Worm (Caenorhabditis elegans): ENCODE measurements around the gene hda-1.

hda-1 gene

DNA sequence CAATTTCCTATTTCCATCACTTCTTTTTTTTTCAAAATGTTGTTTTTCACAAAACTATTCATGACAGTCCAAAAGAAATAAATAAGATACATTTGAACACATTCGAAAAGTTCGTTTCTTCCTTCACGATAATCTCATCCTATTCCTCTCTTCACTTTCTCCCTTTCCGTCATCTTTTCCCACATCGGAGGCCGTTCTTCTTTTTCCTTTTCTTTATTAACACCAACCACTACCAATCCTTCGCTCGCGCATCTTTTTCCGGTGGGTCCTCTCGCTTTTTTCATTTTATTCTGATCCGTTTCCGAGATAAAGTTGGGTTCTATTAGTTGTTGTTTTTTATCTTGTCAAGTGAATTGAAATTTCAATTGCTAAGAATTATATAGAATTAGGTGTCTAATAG is 29.7 kb upstream of the hda-1 start:
- TF ChIP-seq flt-1 (GFP tag; IDR thresholded peaks at IDR 0.05): no peak
- no peak for TF ChIP-seq cog-1 (tag; optimal IDR thresholded peaks at IDR 0.05)
- TF ChIP-seq ref-1 (GFP tag; conservative IDR thresholded peaks at IDR 0.05): no peak
- TF ChIP-seq med-1 (GFP tag; optimal IDR thresholded peaks at IDR 0.05; ENCODE audit: insufficient read depth): no peak
- no peak for TF ChIP-seq ztf-29 (GFP tag; IDR thresholded peaks at IDR 0.05)
- no peak for TF ChIP-seq klf-2 (GFP tag; conservative IDR thresholded peaks at IDR 0.05)
- TF ChIP-seq T22C8.4 (GFP tag; IDR thresholded peaks at IDR 0.05): no peak
- TF ChIP-seq ztf-23 (GFP tag; IDR thresholded peaks at IDR 0.05): no peak
- no peak for TF ChIP-seq tab-1 (GFP tag; IDR thresholded peaks at IDR 0.05)

DNA sequence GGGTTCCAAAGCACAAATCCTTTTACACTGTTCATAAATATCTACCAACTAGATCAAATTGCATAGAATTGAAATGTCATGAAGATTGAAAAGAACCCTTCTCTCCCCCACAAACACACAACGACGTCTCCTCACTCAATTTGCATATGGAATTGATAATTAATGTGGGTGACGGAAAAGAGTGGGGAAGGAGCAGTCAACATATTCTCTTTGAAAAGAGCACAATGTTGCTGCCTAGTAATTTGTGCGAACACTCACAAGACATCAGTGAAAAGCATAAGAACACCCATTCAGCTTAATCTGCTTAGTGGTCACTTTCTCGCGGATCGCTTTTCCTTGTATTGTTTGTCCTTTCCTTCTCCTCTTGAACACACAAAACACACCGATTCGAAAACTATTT is 28.7 kb upstream of the hda-1 start:
- no peak for TF ChIP-seq T22C8.4 (GFP tag; IDR thresholded peaks at IDR 0.05)
- no peak for TF ChIP-seq ztf-29 (GFP tag; IDR thresholded peaks at IDR 0.05)
- TF ChIP-seq ref-1 (GFP tag; conservative IDR thresholded peaks at IDR 0.05): no peak
- TF ChIP-seq klf-2 (GFP tag; conservative IDR thresholded peaks at IDR 0.05): no peak
- no peak for TF ChIP-seq cog-1 (tag; optimal IDR thresholded peaks at IDR 0.05)
- TF ChIP-seq flt-1 (GFP tag; IDR thresholded peaks at IDR 0.05): no peak
- no peak for TF ChIP-seq med-1 (GFP tag; optimal IDR thresholded peaks at IDR 0.05; ENCODE audit: insufficient read depth)
- TF ChIP-seq ztf-23 (GFP tag; IDR thresholded peaks at IDR 0.05): no peak
- no peak for TF ChIP-seq tab-1 (GFP tag; IDR thresholded peaks at IDR 0.05)

DNA sequence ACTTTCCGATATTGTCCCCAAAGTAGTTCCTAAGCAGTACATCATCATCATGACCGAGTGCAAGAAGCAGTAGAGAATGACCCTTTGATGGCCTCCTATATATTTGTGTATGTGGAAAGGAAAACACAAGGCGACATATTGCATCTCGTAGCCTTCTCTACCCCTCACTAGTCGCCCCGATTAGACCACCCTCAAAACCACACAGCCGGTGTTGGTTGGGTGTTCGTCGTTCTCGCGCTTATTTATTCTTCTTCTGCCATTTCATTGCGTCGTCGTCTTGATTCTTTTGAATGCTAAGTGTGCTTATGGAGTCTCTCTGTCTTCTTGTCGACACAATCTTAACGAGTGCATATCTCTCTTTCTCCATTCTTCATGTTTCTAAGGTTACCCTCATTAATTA is 27.0 kb upstream of the hda-1 start:
- TF ChIP-seq flt-1 (GFP tag; IDR thresholded peaks at IDR 0.05): peak; percentile 61; the same call in 1 of the 2 replicates
- peak; percentile 34 for TF ChIP-seq cog-1 (tag; optimal IDR thresholded peaks at IDR 0.05)
- TF ChIP-seq ztf-29 (GFP tag; IDR thresholded peaks at IDR 0.05): no peak

DNA sequence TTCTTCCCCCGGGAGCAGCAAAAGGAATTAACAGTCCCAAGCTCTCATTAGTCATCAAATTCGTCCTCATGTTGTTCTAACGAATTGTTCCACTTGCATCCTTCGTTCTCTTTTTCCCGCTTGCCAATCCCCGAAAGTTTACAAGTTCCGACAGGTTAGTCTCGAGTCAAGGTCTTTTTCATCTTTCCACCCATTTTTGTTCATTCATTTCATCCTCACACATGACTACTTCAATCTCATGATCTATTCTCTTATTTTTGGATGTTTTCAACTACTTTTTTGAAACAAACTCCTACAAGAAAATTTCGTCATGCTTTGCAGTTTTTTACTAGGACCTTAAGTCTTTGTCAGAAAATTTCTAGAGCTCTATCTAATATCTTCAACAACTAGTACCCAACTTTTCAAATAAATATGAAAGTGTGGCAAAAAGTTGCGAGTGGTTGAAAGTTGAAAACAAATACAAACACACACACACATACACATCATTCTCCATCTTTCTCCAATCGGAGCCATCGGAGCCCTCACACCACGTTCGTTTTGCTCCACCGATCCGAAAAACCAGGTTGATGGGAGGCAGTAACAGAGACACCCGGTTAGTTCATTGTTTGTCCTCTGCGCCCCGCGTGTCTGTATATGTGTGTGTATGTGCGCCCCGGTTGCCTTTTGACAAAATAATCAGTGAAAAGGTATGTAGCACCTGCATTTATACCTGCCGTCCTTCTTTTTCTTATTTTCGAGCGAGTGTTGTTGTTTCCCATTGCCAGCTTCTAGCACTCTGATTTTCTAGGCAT is 25.9 kb upstream of the hda-1 start:
- TF ChIP-seq klf-2 (GFP tag; conservative IDR thresholded peaks at IDR 0.05) (no peak), tab-1 (GFP tag; IDR thresholded peaks at IDR 0.05) (no peak), flt-1 (GFP tag; IDR thresholded peaks at IDR 0.05) (no peak), med-1 (GFP tag; optimal IDR thresholded peaks at IDR 0.05; ENCODE audit: insufficient read depth) (no peak), ref-1 (GFP tag; conservative IDR thresholded peaks at IDR 0.05) (no peak), ztf-23 (GFP tag; IDR thresholded peaks at IDR 0.05) (no peak), ztf-29 (GFP tag; IDR thresholded peaks at IDR 0.05) (no peak), cog-1 (tag; optimal IDR thresholded peaks at IDR 0.05) (no peak), T22C8.4 (GFP tag; IDR thresholded peaks at IDR 0.05) (no peak)

DNA sequence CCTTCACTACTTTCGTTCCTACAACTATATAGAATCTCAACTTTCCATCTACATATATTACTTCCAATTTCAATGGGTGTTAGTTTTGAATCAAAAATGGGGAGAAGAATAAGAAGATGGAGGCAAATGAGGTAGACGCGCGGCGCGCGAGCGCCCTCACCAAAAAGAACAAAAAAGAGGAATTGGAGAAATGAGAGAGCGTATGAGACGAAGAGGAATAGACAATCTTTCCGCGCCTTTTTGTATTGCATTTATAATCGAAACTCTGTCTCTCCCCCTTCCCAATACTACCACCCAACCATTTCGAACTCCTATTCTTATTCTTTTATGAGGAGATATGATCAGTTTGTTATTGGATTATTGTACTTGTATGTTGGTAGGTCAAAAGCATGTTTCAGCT is 24.6 kb upstream of the hda-1 start:
- TF ChIP-seq med-1 (GFP tag; optimal IDR thresholded peaks at IDR 0.05; ENCODE audit: insufficient read depth) (no peak), klf-2 (GFP tag; conservative IDR thresholded peaks at IDR 0.05) (no peak), cog-1 (tag; optimal IDR thresholded peaks at IDR 0.05) (no peak), ztf-23 (GFP tag; IDR thresholded peaks at IDR 0.05) (no peak), T22C8.4 (GFP tag; IDR thresholded peaks at IDR 0.05) (no peak), ztf-29 (GFP tag; IDR thresholded peaks at IDR 0.05) (no peak), flt-1 (GFP tag; IDR thresholded peaks at IDR 0.05) (no peak), ref-1 (GFP tag; conservative IDR thresholded peaks at IDR 0.05) (no peak), tab-1 (GFP tag; IDR thresholded peaks at IDR 0.05) (no peak)

DNA sequence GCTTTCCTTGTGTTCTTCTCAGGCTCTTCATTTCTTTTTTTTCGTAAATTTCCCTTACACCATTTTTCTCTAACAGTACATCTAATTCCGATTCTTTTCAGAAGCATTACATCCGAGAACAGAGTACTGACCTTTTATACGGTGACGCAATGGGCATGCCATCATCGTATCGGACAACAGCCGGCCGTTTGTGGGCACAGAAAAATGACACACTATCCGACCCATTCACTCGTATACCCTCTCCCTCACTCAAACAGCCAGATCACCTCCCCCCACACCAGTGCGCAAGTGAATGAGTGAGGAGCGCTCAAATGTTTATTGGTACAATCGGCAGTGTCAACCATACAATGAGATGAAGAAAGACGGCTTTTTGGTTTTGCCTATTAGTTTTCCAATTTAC is 24.1 kb upstream of the hda-1 start, which contains the start of gene R02D5.24:
Gene R02D5.24 (plus strand): TSS at position 205 of the 400 bp plus-strand sequence.
- TF ChIP-seq cog-1 (tag; optimal IDR thresholded peaks at IDR 0.05): no peak
- TF ChIP-seq ref-1 (GFP tag; conservative IDR thresholded peaks at IDR 0.05): no peak
- 0 out of 2 replicates have a peak, but pooled peaks have one; percentile 15 for TF ChIP-seq flt-1 (GFP tag; IDR thresholded peaks at IDR 0.05)

DNA sequence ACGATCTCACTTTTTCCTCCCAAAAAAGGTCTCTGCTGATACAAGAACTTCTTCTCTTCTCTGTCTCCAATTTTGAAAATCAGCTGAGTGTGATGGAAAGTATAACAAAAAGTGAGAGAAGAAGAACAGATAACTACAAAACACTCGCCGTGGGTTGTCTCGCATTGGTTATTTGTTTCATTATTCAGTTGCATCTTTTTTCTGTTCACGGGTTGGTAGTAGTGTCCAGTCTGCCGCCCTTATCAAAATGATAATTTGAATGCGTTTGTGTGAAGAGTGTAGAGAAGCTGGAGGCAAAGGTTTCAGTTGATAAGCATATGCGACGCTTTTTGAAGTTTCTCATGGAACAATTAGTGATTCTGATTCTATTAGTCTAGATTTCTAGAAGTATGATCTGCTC is 22.1 kb upstream of the hda-1 start:
- no peak for TF ChIP-seq klf-2 (GFP tag; conservative IDR thresholded peaks at IDR 0.05)
- no peak for TF ChIP-seq T22C8.4 (GFP tag; IDR thresholded peaks at IDR 0.05)
- no peak for TF ChIP-seq med-1 (GFP tag; optimal IDR thresholded peaks at IDR 0.05; ENCODE audit: insufficient read depth)
- TF ChIP-seq ztf-29 (GFP tag; IDR thresholded peaks at IDR 0.05): no peak
- no peak for TF ChIP-seq flt-1 (GFP tag; IDR thresholded peaks at IDR 0.05)
- TF ChIP-seq cog-1 (tag; optimal IDR thresholded peaks at IDR 0.05): no peak
- no peak for TF ChIP-seq tab-1 (GFP tag; IDR thresholded peaks at IDR 0.05)
- no peak for TF ChIP-seq ref-1 (GFP tag; conservative IDR thresholded peaks at IDR 0.05)
- no peak for TF ChIP-seq ztf-23 (GFP tag; IDR thresholded peaks at IDR 0.05)

DNA sequence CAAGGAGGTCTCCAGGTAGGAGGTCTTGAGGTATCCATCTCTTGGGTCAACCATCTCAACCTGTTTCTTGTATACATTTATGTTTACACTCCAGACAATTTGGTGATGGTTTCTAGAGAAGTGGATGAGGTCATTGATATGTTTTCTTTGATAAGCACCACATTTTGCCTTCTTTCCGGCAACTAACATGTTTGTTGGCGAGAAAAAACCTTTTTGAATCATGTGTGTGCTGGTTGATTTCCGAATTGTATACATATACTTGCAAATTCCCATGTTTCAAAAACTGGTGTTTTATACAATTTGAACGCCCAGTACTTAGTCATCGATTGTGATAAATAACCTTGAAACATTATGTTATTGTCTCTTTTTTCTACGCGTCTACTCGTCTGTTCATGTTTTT is 21.1 kb upstream of the hda-1 start:
- no peak for TF ChIP-seq ztf-29 (GFP tag; IDR thresholded peaks at IDR 0.05)
- no peak for TF ChIP-seq flt-1 (GFP tag; IDR thresholded peaks at IDR 0.05)
- no peak for TF ChIP-seq tab-1 (GFP tag; IDR thresholded peaks at IDR 0.05)
- no peak for TF ChIP-seq ref-1 (GFP tag; conservative IDR thresholded peaks at IDR 0.05)
- no peak for TF ChIP-seq T22C8.4 (GFP tag; IDR thresholded peaks at IDR 0.05)
- TF ChIP-seq ztf-23 (GFP tag; IDR thresholded peaks at IDR 0.05): no peak
- TF ChIP-seq cog-1 (tag; optimal IDR thresholded peaks at IDR 0.05): no peak
- no peak for TF ChIP-seq klf-2 (GFP tag; conservative IDR thresholded peaks at IDR 0.05)
- TF ChIP-seq med-1 (GFP tag; optimal IDR thresholded peaks at IDR 0.05; ENCODE audit: insufficient read depth): no peak

DNA sequence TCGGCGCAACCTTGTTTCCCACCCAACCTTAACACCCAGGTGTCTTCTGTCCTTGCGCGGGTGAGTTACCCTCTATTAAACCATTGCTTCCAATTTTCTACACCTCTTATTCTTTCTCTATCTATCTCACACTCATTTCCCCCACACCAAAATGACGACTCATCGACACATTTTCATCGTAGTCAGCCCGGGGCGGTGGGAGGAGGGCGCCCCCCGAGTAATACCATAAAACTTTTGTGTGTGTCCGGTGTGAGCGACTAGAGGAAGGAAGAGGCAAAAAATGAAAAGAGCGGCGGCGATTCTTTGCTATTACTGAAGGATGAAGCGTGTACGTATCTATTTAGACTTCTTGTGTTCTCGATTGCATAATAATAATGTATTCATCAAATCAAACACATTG is 20.4 kb upstream of the hda-1 start:
- TF ChIP-seq med-1 (GFP tag; optimal IDR thresholded peaks at IDR 0.05; ENCODE audit: insufficient read depth) (no peak), tab-1 (GFP tag; IDR thresholded peaks at IDR 0.05) (no peak), cog-1 (tag; optimal IDR thresholded peaks at IDR 0.05) (no peak), klf-2 (GFP tag; conservative IDR thresholded peaks at IDR 0.05) (no peak), T22C8.4 (GFP tag; IDR thresholded peaks at IDR 0.05) (no peak), ref-1 (GFP tag; conservative IDR thresholded peaks at IDR 0.05) (no peak), flt-1 (GFP tag; IDR thresholded peaks at IDR 0.05) (no peak)

DNA sequence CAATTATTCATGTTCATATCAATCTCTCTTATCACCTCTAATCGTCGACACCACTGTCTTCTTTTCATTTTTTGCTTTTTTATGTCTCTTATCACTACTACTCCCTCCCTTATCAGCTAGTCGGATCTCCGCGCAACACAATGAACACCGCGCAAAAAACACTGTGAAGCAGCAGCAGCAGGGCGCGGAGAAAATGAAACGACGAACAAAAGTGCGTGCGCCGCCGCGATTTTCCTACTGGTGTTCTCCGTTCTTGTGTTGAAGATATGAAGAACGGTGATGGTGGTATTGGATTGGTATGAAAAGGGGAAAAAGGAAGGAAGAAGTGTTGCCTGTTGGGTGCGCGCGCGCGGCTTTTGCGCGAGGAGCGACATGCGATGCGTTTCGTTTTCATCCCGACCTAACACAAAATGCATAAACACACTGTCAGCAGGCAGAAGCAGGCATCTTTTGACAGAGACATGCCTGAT is 19.4 kb upstream of the hda-1 start:
- TF ChIP-seq ztf-29 (GFP tag; IDR thresholded peaks at IDR 0.05) (peak; percentile 60; the same call in 1 of the 2 replicates), klf-2 (GFP tag; conservative IDR thresholded peaks at IDR 0.05) (no peak), flt-1 (GFP tag; IDR thresholded peaks at IDR 0.05) (no peak), T22C8.4 (GFP tag; IDR thresholded peaks at IDR 0.05) (no peak), ztf-23 (GFP tag; IDR thresholded peaks at IDR 0.05) (0 out of 2 replicates have a peak, but pooled peaks have one; percentile 55), tab-1 (GFP tag; IDR thresholded peaks at IDR 0.05) (no peak), ref-1 (GFP tag; conservative IDR thresholded peaks at IDR 0.05) (no peak), cog-1 (tag; optimal IDR thresholded peaks at IDR 0.05) (peak; percentile 51), med-1 (GFP tag; optimal IDR thresholded peaks at IDR 0.05; ENCODE audit: insufficient read depth) (no peak)

Measured in whole organism, midembryonic.